Fruit fly (Drosophila melanogaster) whole organism, prepupa: ENCODE measurements around the gene Smr.

ENCODE experiments used
- CG10669 ChIP-seq: fragments of 200-800 bp; sonication (Bioruptor generic); optimal IDR thresholded peaks from 3 replicates; lab custom pipeline; 2018; ENCODE audit warnings: missing biosample characterization, mild to moderate bottlenecking, missing genetic modification characterization, moderate library complexity
- CG11762 ChIP-seq: fragments of 200-800 bp; sonication (Bioruptor generic); optimal IDR thresholded peaks from 3 replicates; lab custom pipeline; 2016; ENCODE audit warnings: missing biosample characterization, missing genetic modification characterization; ENCODE audit not compliant: insufficient read depth
- CG31627 ChIP-seq: fragments of 200-800 bp; sonication (Bioruptor generic); optimal IDR thresholded peaks from 3 replicates; lab custom pipeline; 2016; ENCODE audit warnings: missing biosample characterization, missing genetic modification characterization
- Eip78C ChIP-seq: fragments of 200-800 bp; sonication (Bioruptor generic); peaks from one replicate; lab custom pipeline; 2016; ENCODE audit warnings: missing biosample characterization, missing genetic modification characterization
- Sox102F ChIP-seq: fragments of 200-800 bp; sonication (Bioruptor generic); optimal IDR thresholded peaks from 2 replicates; lab custom pipeline; 2016; ENCODE audit warnings: missing biosample characterization, mild to moderate bottlenecking, missing genetic modification characterization
- esn ChIP-seq: fragments of 200-800 bp; sonication (Bioruptor generic); optimal IDR thresholded peaks from 2 replicates; lab custom pipeline; 2016; ENCODE audit warnings: missing biosample characterization, mild to moderate bottlenecking, missing genetic modification characterization, moderate library complexity
- fkh ChIP-seq: fragments of 200-800 bp; sonication (Bioruptor generic); optimal IDR thresholded peaks from 3 replicates; lab custom pipeline; 2017; ENCODE audit warnings: missing biosample characterization, mild to moderate bottlenecking, missing genetic modification characterization, moderate library complexity
- salr ChIP-seq, 2 experiments: fragments of 200-800 bp; sonication (Bioruptor generic); optimal IDR thresholded peaks; 3 replicates each; lab custom pipeline; 2016 to 2018; ENCODE audit warnings: missing biosample characterization in 2 of 2, missing genetic modification characterization in 2 of 2, mild to moderate bottlenecking in 1 of 2

dm6 chrX:12742651-12743020 is 218 bp upstream of the Smr start:
- TF ChIP-seq fkh (GFP tag; lab: Kevin White, UChicago) (no peak), CG11762 (GFP tag; lab: Kevin White, UChicago) (no peak), CG31627 (no peak), salr (GFP tag; optimal IDR thresholded peaks at IDR 0.05; lab: Kevin White, UChicago) (no peak), Eip78C (GFP tag; lab: Kevin White, UChicago) (no peak), esn (GFP tag; lab: Kevin White, UChicago) (no peak), CG10669 (GFP tag; lab: Kevin White, UChicago) (no peak), Sox102F (GFP tag; lab: Kevin White, UChicago) (no peak)
